Fruit fly (Drosophila melanogaster) whole organism: ENCODE data around the gene pps.

Experiments
- CG8478 ChIP-seq: fragments of >200 bp; optimal IDR thresholded peaks from 2 replicates; lab custom pipeline; 2018; ENCODE audit warnings: inconsistent platforms
- pan ChIP-seq: fragments of >200 bp; optimal IDR thresholded peaks from 2 replicates; lab custom pipeline; 2017
- psq ChIP-seq: fragments of >200 bp; optimal IDR thresholded peaks from 2 replicates; lab custom pipeline; 2017
- usp ChIP-seq: fragments of >200 bp; optimal IDR thresholded peaks from 2 replicates; lab custom pipeline; 2017; ENCODE audit warnings: missing biosample characterization, missing genetic modification characterization, mixed read lengths

DNA sequence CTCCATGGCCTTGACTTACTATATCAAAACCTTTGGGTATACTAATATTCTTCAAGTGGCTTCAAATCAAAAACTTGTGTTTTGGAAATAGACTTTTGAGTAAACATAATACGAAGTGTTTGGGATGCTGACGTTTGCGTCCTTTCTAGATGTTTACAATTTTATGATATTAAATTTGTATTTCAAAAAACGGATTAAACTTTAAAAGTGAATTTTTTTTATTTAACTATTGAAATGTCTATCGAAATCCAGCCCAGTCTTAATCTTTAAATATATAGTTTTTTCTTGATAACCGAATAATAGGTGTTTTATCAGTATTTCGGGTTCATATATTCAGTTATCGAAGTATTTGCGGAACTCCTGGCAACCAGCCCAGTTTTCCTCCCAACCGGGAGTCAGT lies 49.0 kb upstream of the pps start, which contains the start of gene Tim17a1:
- TF ChIP-seq psq (lab: Kevin White, UChicago) (no peak), pan (no peak), usp (no peak), CG8478 (lab: Kevin White, UChicago) (no peak)
